Worm (Caenorhabditis elegans): ENCODE results near the gene cdd-2.

ce11 chrIV:7520841-7521240 is 26.9 kb downstream of the cdd-2 start:
- no peak for TF ChIP-seq nhr-77 (tag; optimal IDR thresholded peaks at IDR 0.05)
- no peak for TF ChIP-seq lin-39 (tag; optimal IDR thresholded peaks at IDR 0.05)
